Fruit fly (Drosophila melanogaster): ENCODE measurements around the gene sta.

The sta gene

dm6 chrX:1476848-1477247 is 6.4 kb downstream of the sta start, which contains the start of the genes Rab27 and mei-38 (continued):
- TF ChIP-seq CkIIα-i1 (GFP tag; IDR thresholded peaks at IDR 0.05) (no peak), dan (GFP tag; IDR thresholded peaks at IDR 0.05) (no peak), CG18619 (GFP tag; optimal IDR thresholded peaks at IDR 0.05) (no peak), CG14710 (tag; optimal IDR thresholded peaks at IDR 0.05) (peak; percentile 38), lab (GFP tag; optimal IDR thresholded peaks at IDR 0.05) (peak; percentile 37), CG10267 (tag; optimal IDR thresholded peaks at IDR 0.05) (peak; percentile 97), tx (GFP tag; optimal IDR thresholded peaks at IDR 0.05) (no peak), CG4820 (GFP tag; optimal IDR thresholded peaks at IDR 0.05) (peak; percentile 12), Neu2 (GFP tag; optimal IDR thresholded peaks at IDR 0.05; ENCODE audit: borderline replicate concordance) (no peak), HLH4C (GFP tag; IDR thresholded peaks at IDR 0.05; ENCODE audit: partially characterized antibody) (peak; percentile 62; the same call in 2 of the 3 replicates), zen (tag; optimal IDR thresholded peaks at IDR 0.05) (peak; percentile 53), Six4 (GFP tag; optimal IDR thresholded peaks at IDR 0.05) (no peak), Myb (GFP tag; optimal IDR thresholded peaks at IDR 0.05) (peak; percentile 75), sim (GFP tag; IDR thresholded peaks at IDR 0.05) (no peak), insv (GFP tag; optimal IDR thresholded peaks at IDR 0.05) (no peak), exex (tag; optimal IDR thresholded peaks at IDR 0.05) (no peak), sr (GFP tag; IDR thresholded peaks at IDR 0.05) (no peak), CG7928 (GFP tag; optimal IDR thresholded peaks at IDR 0.05) (no peak), Abd-B (GFP tag; optimal IDR thresholded peaks at IDR 0.05) (peak; percentile 2), CG2120 (GFP tag; optimal IDR thresholded peaks at IDR 0.05) (peak; percentile 56), kah (GFP tag; optimal IDR thresholded peaks at IDR 0.05) (no peak), peb (GFP tag; IDR thresholded peaks at IDR 0.05) (no peak), D19B (GFP tag; optimal IDR thresholded peaks at IDR 0.05) (no peak), CG10979 (tag; optimal IDR thresholded peaks at IDR 0.05) (no peak), Sry-β (GFP tag; optimal IDR thresholded peaks at IDR 0.05) (no peak), da (GFP tag; optimal IDR thresholded peaks at IDR 0.05) (no peak), ATbp (GFP tag; optimal IDR thresholded peaks at IDR 0.05) (no peak), CG5245 (GFP tag; optimal IDR thresholded peaks at IDR 0.05) (no peak), en (GFP tag; optimal IDR thresholded peaks at IDR 0.05) (no peak), Gug (GFP tag; IDR thresholded peaks at IDR 0.05) (no peak), CG15011 (GFP tag; optimal IDR thresholded peaks at IDR 0.05) (no peak), ewg (GFP tag; optimal IDR thresholded peaks at IDR 0.05) (peak; percentile 68), CG2712 (tag; optimal IDR thresholded peaks at IDR 0.05) (no peak), Asciz (GFP tag; optimal IDR thresholded peaks at IDR 0.05) (no peak), Chrac-16 (GFP tag; optimal IDR thresholded peaks at IDR 0.05) (no peak), Dad (GFP tag; optimal IDR thresholded peaks at IDR 0.05) (no peak), phol (tag; optimal IDR thresholded peaks at IDR 0.05) (peak; percentile 48), Stat92E (GFP tag; optimal IDR thresholded peaks at IDR 0.05) (no peak), CG34224 (GFP tag; IDR thresholded peaks at IDR 0.05; ENCODE audit: partially characterized antibody) (peak; percentile 68), Doc3 (GFP tag; IDR thresholded peaks at IDR 0.05; ENCODE audit: partially characterized antibody) (0 out of 3 replicates have a peak, but pooled peaks have one; percentile 35), CG10321 (GFP tag; IDR thresholded peaks at IDR 0.05) (peak; percentile 47; the same call in 1 of the 2 replicates), CG2129 (GFP tag; IDR thresholded peaks at IDR 0.05; ENCODE audit: partially characterized antibody) (peak; percentile 37; the same call in 1 of the 2 replicates), nau (GFP tag; optimal IDR thresholded peaks at IDR 0.05) (no peak), CG6765 (GFP tag; optimal IDR thresholded peaks at IDR 0.05) (no peak), Atf3 (GFP tag; optimal IDR thresholded peaks at IDR 0.05) (no peak), NK7.1 (GFP tag; optimal IDR thresholded peaks at IDR 0.05) (no peak), CG2199 (GFP tag; IDR thresholded peaks at IDR 0.05) (no peak), Hey (tag; optimal IDR thresholded peaks at IDR 0.05) (no peak), Xrp1 (GFP tag; IDR thresholded peaks at IDR 0.05) (0 out of 2 replicates have a peak, but pooled peaks have one; percentile 34), CG18599 (GFP tag; optimal IDR thresholded peaks at IDR 0.05) (peak; percentile 2)
